Worm (Caenorhabditis elegans) whole organism, mixed stage, embryonic: Measurements from ENCODE around the gene sorf-1.
A peak's percentile ranks its signal among the peaks of the same experiment; 100 is the strongest.

Experiments used
- M03D4.4 ChIP-seq: sonication (generic microtip); optimal IDR thresholded peaks from 2 replicates; lab custom pipeline; 2017; ENCODE audit warnings: mild to moderate bottlenecking, missing genetic modification characterization, missing compliant biosample characterization
- bed-3 ChIP-seq: fragments of 200-800 bp; sonication (Bioruptor generic); optimal IDR thresholded peaks from 3 replicates; lab custom pipeline; 2018; ENCODE audit warnings: mild to moderate bottlenecking, missing genetic modification characterization, moderate library complexity, missing compliant biosample characterization
- blmp-1 ChIP-seq: fragments of 150-350 bp; optimal IDR thresholded peaks from 2 replicates; lab custom pipeline; 2014; ENCODE audit warnings: missing biosample characterization, missing genetic modification characterization
- ceh-39 ChIP-seq: fragments of 150-350 bp; optimal IDR thresholded peaks from 2 replicates; lab custom pipeline; 2014; ENCODE audit warnings: missing biosample characterization, missing genetic modification characterization
- ceh-83 ChIP-seq: fragments of 200-800 bp; sonication (Bioruptor generic); optimal IDR thresholded peaks from 2 replicates; lab custom pipeline; 2018; ENCODE audit warnings: mild to moderate bottlenecking, missing genetic modification characterization, missing compliant biosample characterization
- ces-1 ChIP-seq: fragments of 150-350 bp; optimal IDR thresholded peaks from 2 replicates; lab custom pipeline; 2014; ENCODE audit warnings: missing biosample characterization, missing genetic modification reagents, missing genetic modification characterization
- cnd-1 ChIP-seq: fragments of 200-800 bp; sonication (Bioruptor generic); optimal IDR thresholded peaks from 2 replicates; lab custom pipeline; 2018; ENCODE audit warnings: mild to moderate bottlenecking, missing genetic modification characterization, missing compliant biosample characterization
- drap-1 ChIP-seq: fragments of 200-800 bp; sonication (Bioruptor generic); optimal IDR thresholded peaks from 3 replicates; lab custom pipeline; 2018; ENCODE audit warnings: mild to moderate bottlenecking, missing genetic modification characterization, missing compliant biosample characterization
- elt-1 ChIP-seq: sonication (generic microtip); optimal IDR thresholded peaks from 2 replicates; lab custom pipeline; 2017; ENCODE audit warnings: missing genetic modification characterization, mild to moderate bottlenecking, missing compliant biosample characterization, antibody characterized with exemption, moderate library complexity, borderline replicate concordance; ENCODE audit not compliant: insufficient read depth
- elt-3 ChIP-seq: fragments of 150-350 bp; optimal IDR thresholded peaks from 2 replicates; lab custom pipeline; 2014; ENCODE audit warnings: missing biosample characterization, missing genetic modification characterization
- flh-1 ChIP-seq: fragments of 200-800 bp; sonication (Bioruptor generic); optimal IDR thresholded peaks from 2 replicates; lab custom pipeline; 2018; ENCODE audit warnings: mild to moderate bottlenecking, missing genetic modification characterization, moderate library complexity, missing compliant biosample characterization
- ham-2 ChIP-seq: fragments of 200-800 bp; sonication (Bioruptor generic); optimal IDR thresholded peaks from 2 replicates; lab custom pipeline; 2018; ENCODE audit warnings: mild to moderate bottlenecking, missing genetic modification characterization, missing compliant biosample characterization
- hlh-1 ChIP-seq: fragments of 150-350 bp; optimal IDR thresholded peaks from 2 replicates; lab custom pipeline; 2014; ENCODE audit warnings: missing biosample characterization, missing genetic modification reagents, missing genetic modification characterization
- lin-13 ChIP-seq: fragments of 150-350 bp; optimal IDR thresholded peaks from 2 replicates; lab custom pipeline; 2014; ENCODE audit warnings: missing biosample characterization, missing genetic modification characterization
- lin-32 ChIP-seq: fragments of 200-800 bp; sonication (Bioruptor generic); optimal IDR thresholded peaks from 2 replicates; lab custom pipeline; 2018; ENCODE audit warnings: mild to moderate bottlenecking, missing genetic modification characterization, missing compliant biosample characterization
- lsy-2 ChIP-seq: fragments of 150-350 bp; optimal IDR thresholded peaks from 2 replicates; lab custom pipeline; 2014; ENCODE audit warnings: missing biosample characterization, missing genetic modification characterization
- mab-5 ChIP-seq: fragments of 150-350 bp; optimal IDR thresholded peaks from 2 replicates; lab custom pipeline; 2014; ENCODE audit warnings: missing biosample characterization, missing genetic modification characterization
- mep-1 ChIP-seq: fragments of 150-350 bp; optimal IDR thresholded peaks from 2 replicates; lab custom pipeline; 2017; ENCODE audit warnings: missing biosample characterization, missing genetic modification reagents, missing genetic modification characterization, inconsistent platforms
- mls-2 ChIP-seq: sonication (generic microtip); optimal IDR thresholded peaks from 2 replicates; lab custom pipeline; 2016; ENCODE audit warnings: mild to moderate bottlenecking, missing genetic modification characterization, moderate library complexity, missing compliant biosample characterization
- nhr-12 ChIP-seq: fragments of 150-350 bp; optimal IDR thresholded peaks from 2 replicates; lab custom pipeline; 2014; ENCODE audit warnings: missing biosample characterization, missing genetic modification characterization
- nhr-2 ChIP-seq: fragments of 150-350 bp; optimal IDR thresholded peaks from 2 replicates; lab custom pipeline; 2014; ENCODE audit warnings: missing biosample characterization, missing genetic modification characterization
- nhr-237 ChIP-seq: fragments of 150-350 bp; optimal IDR thresholded peaks from 2 replicates; lab custom pipeline; 2014; ENCODE audit warnings: missing biosample characterization, missing genetic modification characterization
- nhr-28 ChIP-seq: fragments of 150-350 bp; optimal IDR thresholded peaks from 2 replicates; lab custom pipeline; 2014; ENCODE audit warnings: missing biosample characterization, missing genetic modification characterization
- nhr-76 ChIP-seq: sonication (generic microtip); optimal IDR thresholded peaks from 2 replicates; lab custom pipeline; 2017; ENCODE audit warnings: missing biosample characterization, missing genetic modification characterization
- pha-4 ChIP-seq: fragments of 150-350 bp; optimal IDR thresholded peaks from 2 replicates; lab custom pipeline; 2018; ENCODE audit warnings: missing biosample characterization, missing genetic modification reagents, missing genetic modification characterization
- sem-2 ChIP-seq: fragments of 200-800 bp; sonication (Bioruptor generic); optimal IDR thresholded peaks from 2 replicates; lab custom pipeline; 2018; ENCODE audit warnings: mild to moderate bottlenecking, missing genetic modification characterization, missing compliant biosample characterization
- snpc-4 ChIP-seq: fragments of 150-350 bp; optimal IDR thresholded peaks from 2 replicates; lab custom pipeline; 2014; ENCODE audit warnings: missing biosample characterization, missing genetic modification characterization
- sptf-1 ChIP-seq: sonication (generic microtip); optimal IDR thresholded peaks from 2 replicates; lab custom pipeline; 2017; ENCODE audit warnings: mild to moderate bottlenecking, missing genetic modification characterization, moderate library complexity, missing compliant biosample characterization
- tbx-8 ChIP-seq: fragments of 200-800 bp; sonication (Bioruptor generic); optimal IDR thresholded peaks from 2 replicates; lab custom pipeline; 2018; ENCODE audit warnings: mild to moderate bottlenecking, missing genetic modification characterization, moderate library complexity, missing compliant biosample characterization
- unc-120 ChIP-seq: sonication (generic microtip); optimal IDR thresholded peaks from 2 replicates; lab custom pipeline; 2017; ENCODE audit warnings: missing genetic modification characterization, missing compliant biosample characterization; ENCODE audit not compliant: poor library complexity, severe bottlenecking
- unc-39 ChIP-seq: fragments of 150-350 bp; optimal IDR thresholded peaks from 2 replicates; lab custom pipeline; 2014; ENCODE audit warnings: missing biosample characterization, missing genetic modification characterization
- unc-62 ChIP-seq: fragments of 150-350 bp; optimal IDR thresholded peaks from 2 replicates; lab custom pipeline; 2014; ENCODE audit warnings: missing biosample characterization, missing genetic modification reagents, missing genetic modification characterization
- zip-8 ChIP-seq: fragments of 150-350 bp; optimal IDR thresholded peaks from 2 replicates; lab custom pipeline; 2014; ENCODE audit warnings: missing biosample characterization, missing genetic modification characterization
- ztf-11 ChIP-seq: fragments of 150-350 bp; optimal IDR thresholded peaks from 2 replicates; lab custom pipeline; 2014; ENCODE audit warnings: missing biosample characterization, missing genetic modification characterization

sorf-1 gene

ce11 chrX:3411565-3412022, 32.5 kb upstream of the sorf-1 start, which contains the start of gene unc-78:
TSS of gene unc-78 (minus strand) at chrX:3411615.
- TF ChIP-seq hlh-1 (tag; lab: Kevin White, UChicago), result peak; percentile 9
- no peak for TF ChIP-seq cnd-1 (tag; lab: Kevin White, UChicago)

DNA sequence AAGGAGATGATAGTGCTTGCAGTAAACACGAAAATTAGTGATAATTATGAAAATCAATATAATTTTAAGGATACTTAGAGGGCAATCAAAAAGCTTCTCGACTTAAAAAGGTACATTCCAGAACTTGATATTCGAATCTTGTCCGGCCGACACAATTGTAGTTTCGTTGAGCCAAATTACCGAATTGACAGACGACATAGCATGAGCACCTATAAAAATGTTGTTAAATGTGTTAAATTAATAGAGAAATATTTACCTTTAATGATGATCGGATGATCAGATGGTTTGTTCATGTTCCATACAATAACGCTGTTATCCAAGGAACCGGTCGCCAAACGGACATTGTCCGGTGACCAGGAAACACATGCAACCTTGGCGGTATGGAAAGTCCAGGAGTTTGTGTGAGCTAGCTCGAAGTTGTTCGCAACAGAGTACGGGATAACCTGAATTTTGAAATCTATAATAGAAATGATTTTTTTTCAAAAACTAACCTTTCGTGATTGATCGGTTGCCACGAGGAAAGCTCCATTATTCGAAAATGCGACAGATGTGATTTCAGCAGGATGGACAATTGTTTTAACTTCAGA, 29.8 kb upstream of the sorf-1 start:
- no peak for TF ChIP-seq drap-1 (GFP tag; lab: Kevin White, UChicago)
- no peak for TF ChIP-seq unc-39 (tag; lab: Kevin White, UChicago)
- no peak for TF ChIP-seq nhr-12 (tag; lab: Kevin White, UChicago)
- TF ChIP-seq nhr-76 (tag; lab: Kevin White, UChicago), result no peak
- TF ChIP-seq nhr-237 (tag; lab: Kevin White, UChicago), result no peak
- no peak for TF ChIP-seq nhr-28
- TF ChIP-seq sptf-1 (tag; lab: Kevin White, UChicago), result no peak
- no peak for TF ChIP-seq flh-1 (GFP tag; lab: Kevin White, UChicago)
- no peak for TF ChIP-seq blmp-1
- no peak for TF ChIP-seq sem-2
- no peak for TF ChIP-seq hlh-1 (tag; lab: Kevin White, UChicago)
- no peak for TF ChIP-seq ceh-83 (GFP tag; lab: Kevin White, UChicago)

DNA sequence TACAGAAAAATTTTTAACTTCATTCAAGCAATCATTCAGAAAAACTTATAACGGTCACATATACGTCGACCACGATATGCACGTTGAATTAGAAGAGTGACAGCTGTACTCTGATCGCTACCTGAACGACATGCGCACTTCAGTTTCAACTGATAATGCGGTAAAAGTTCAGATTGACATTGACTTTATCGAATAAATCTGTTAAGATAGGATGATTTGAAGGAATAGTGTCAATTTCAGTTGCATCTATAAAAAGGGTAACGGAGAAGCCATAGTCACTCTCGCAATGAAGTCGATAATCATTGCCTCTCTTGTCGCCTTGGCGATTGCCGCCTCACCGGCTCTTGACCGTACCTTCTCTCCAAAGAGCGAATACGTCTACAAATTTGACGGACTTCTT, 24.1 kb upstream of the sorf-1 start, which contains the start of gene vit-5:
vit-5 (plus strand) TSS at position 277 of the 400 bp plus-strand sequence.
- TF ChIP-seq nhr-28 (no peak), nhr-12 (tag; lab: Kevin White, UChicago) (no peak), ceh-39 (tag; lab: Kevin White, UChicago) (no peak), mep-1 (tag; lab: Kevin White, UChicago) (no peak), mls-2 (tag; lab: Kevin White, UChicago) (no peak), nhr-76 (tag; lab: Kevin White, UChicago) (no peak), ztf-11 (tag; lab: Kevin White, UChicago) (no peak), mab-5 (no peak), lin-32 (no peak), drap-1 (GFP tag; lab: Kevin White, UChicago) (no peak), ces-1 (GFP tag; lab: Kevin White, UChicago) (no peak), lsy-2 (tag; lab: Kevin White, UChicago) (no peak), unc-62 (GFP tag; lab: Kevin White, UChicago) (no peak), flh-1 (GFP tag; lab: Kevin White, UChicago) (no peak), sem-2 (no peak), ceh-83 (GFP tag; lab: Kevin White, UChicago) (no peak), zip-8 (no peak), cnd-1 (tag; lab: Kevin White, UChicago) (no peak), M03D4.4 (tag; lab: Kevin White, UChicago) (no peak)

DNA sequence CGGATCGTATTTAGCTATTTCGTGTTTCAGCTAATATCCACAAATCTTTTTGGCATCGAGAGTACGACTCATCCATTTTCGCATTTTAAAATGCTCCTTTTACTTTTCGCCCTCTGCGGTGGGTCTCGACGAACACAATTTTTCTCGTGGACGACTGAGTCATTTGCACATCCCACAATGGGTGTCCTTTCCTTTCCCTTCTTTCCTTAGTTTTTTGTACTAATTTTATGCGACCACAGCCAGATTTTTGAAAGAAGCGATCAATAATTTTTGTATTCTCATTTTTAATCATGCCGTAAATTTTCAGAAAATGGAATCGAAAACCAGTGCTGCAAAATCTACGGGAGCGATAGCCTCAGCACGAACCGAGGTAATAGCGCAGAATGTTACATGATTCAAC, 22.7 kb upstream of the sorf-1 start, which contains the start of gene C04F6.9:
C04F6.9 (plus strand) TSS at position 301 of the 400 bp plus-strand sequence.
- TF ChIP-seq mls-2 (tag; lab: Kevin White, UChicago) (no peak), nhr-237 (tag; lab: Kevin White, UChicago) (no peak), hlh-1 (tag; lab: Kevin White, UChicago) (no peak), elt-3 (tag; lab: Kevin White, UChicago) (no peak), unc-120 (tag; lab: Kevin White, UChicago) (no peak), zip-8 (no peak), sem-2 (no peak), ces-1 (GFP tag; lab: Kevin White, UChicago) (no peak), lin-32 (no peak), ztf-11 (tag; lab: Kevin White, UChicago) (no peak), ceh-83 (GFP tag; lab: Kevin White, UChicago) (no peak), bed-3 (GFP tag; lab: Kevin White, UChicago) (no peak), blmp-1 (no peak), mab-5 (no peak), flh-1 (GFP tag; lab: Kevin White, UChicago) (no peak), lin-13 (no peak), tbx-8 (GFP tag; lab: Kevin White, UChicago) (no peak), unc-39 (tag; lab: Kevin White, UChicago) (no peak), pha-4 (tag; lab: Kevin White, UChicago) (no peak)
- TF ChIP-seq, all 35 proteins: peak for 0

ce11 chrX:3400387-3400786, 21.3 kb upstream of the sorf-1 start:
- TF ChIP-seq pha-4 (tag; lab: Kevin White, UChicago) (no peak), nhr-2 (peak; percentile 86), lin-13 (no peak), elt-1 (peak; percentile 76), snpc-4 (tag; lab: Kevin White, UChicago) (no peak), hlh-1 (tag; lab: Kevin White, UChicago) (no peak), mab-5 (no peak), ces-1 (GFP tag; lab: Kevin White, UChicago) (no peak), ham-2 (no peak)
